Worm (Caenorhabditis elegans): ENCODE data around the gene appg-1.

DNA sequence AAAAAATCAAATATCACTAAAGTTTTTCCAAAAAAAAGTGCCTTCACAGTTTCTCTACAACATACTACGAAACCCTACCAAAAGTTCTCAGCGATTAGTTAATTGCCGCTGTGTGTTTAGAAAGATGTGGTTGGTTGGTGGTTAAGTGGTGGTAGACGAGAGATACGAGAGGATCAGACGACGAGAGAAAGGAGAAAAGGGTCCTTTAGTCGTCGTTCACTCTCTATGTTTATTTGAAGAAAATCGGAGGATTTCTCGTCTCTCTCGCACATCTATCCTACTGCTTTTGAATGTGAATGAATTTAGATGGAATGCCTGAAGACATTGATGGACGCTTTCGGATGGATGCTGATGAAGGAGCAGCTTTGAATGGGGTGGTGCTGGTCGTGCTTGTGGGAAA, 45.0 kb downstream of the appg-1 start:
- TF ChIP-seq nhr-11 (tag; optimal IDR thresholded peaks at IDR 0.05) (no peak), nhr-21 (tag; optimal IDR thresholded peaks at IDR 0.05) (no peak), nhr-12 (tag; optimal IDR thresholded peaks at IDR 0.05) (no peak), gmeb-1 (tag; optimal IDR thresholded peaks at IDR 0.05) (no peak), unc-62 (GFP tag; optimal IDR thresholded peaks at IDR 0.05) (no peak), elt-3 (tag; optimal IDR thresholded peaks at IDR 0.05) (no peak), mab-5 (tag; optimal IDR thresholded peaks at IDR 0.05) (no peak), F13H6.1 (tag; optimal IDR thresholded peaks at IDR 0.05) (no peak)

All from whole organism, L2 larva.